Fruit fly (Drosophila melanogaster) whole organism, embryonic: ENCODE data around the gene brv3.

Experiments
- CG11093 ChIP-seq: fragments of 200-800 bp; sonication (Bioruptor generic); IDR thresholded peaks from 3 replicates; pipeline ENCODE4 v1.3.6; 2022; ENCODE audit warnings: missing biosample characterization, missing genetic modification characterization
- CG11456 ChIP-seq: fragments of 200-800 bp; sonication (Bioruptor generic); IDR thresholded peaks from 3 replicates; pipeline ENCODE4 v1.3.6; 2022; ENCODE audit warnings: missing biosample characterization, missing genetic modification characterization
- CG13775 ChIP-seq: fragments of 200-800 bp; sonication (Bioruptor generic); optimal IDR thresholded peaks from 3 replicates; lab custom pipeline; 2017; ENCODE audit warnings: missing biosample characterization, mild to moderate bottlenecking, missing genetic modification characterization
- CG14667 ChIP-seq: fragments of 200-800 bp; sonication (Bioruptor generic); IDR thresholded peaks from 2 replicates; pipeline ENCODE4 v1.3.6; 2022; ENCODE audit warnings: missing biosample characterization, missing genetic modification characterization
- CG15011 ChIP-seq: fragments of 200-800 bp; sonication (Bioruptor generic); optimal IDR thresholded peaks from 3 replicates; lab custom pipeline; 2018; ENCODE audit warnings: missing biosample characterization, mild to moderate bottlenecking, missing genetic modification characterization
- CG15269 ChIP-seq: fragments of 200-800 bp; sonication (Bioruptor generic); optimal IDR thresholded peaks from 2 replicates; lab custom pipeline; 2018; ENCODE audit warnings: missing biosample characterization, mild to moderate bottlenecking, missing genetic modification characterization, moderate library complexity
- CG17361 ChIP-seq: fragments of 200-800 bp; sonication (Bioruptor generic); IDR thresholded peaks from 3 replicates; pipeline ENCODE4 v1.3.6; 2022; ENCODE audit warnings: missing biosample characterization, missing genetic modification characterization
- CG17829 ChIP-seq: fragments of 200-800 bp; optimal IDR thresholded peaks from 2 replicates; lab custom pipeline; 2019; ENCODE audit warnings: missing biosample characterization, mild to moderate bottlenecking, missing genetic modification characterization, moderate library complexity
- CG18476 ChIP-seq: fragments of 200-800 bp; sonication (Bioruptor generic); optimal IDR thresholded peaks from 2 replicates; lab custom pipeline; 2016; ENCODE audit warnings: missing biosample characterization, mild to moderate bottlenecking, missing genetic modification characterization
- CG18619 ChIP-seq: fragments of 200-800 bp; sonication (Bioruptor generic); optimal IDR thresholded peaks from 3 replicates; lab custom pipeline; 2017; ENCODE audit warnings: missing biosample characterization, mild to moderate bottlenecking, missing genetic modification characterization
- CG31441 ChIP-seq: fragments of 200-800 bp; sonication (Bioruptor generic); IDR thresholded peaks from 2 replicates; pipeline ENCODE4 v1.3.6; 2022; ENCODE audit warnings: missing biosample characterization, missing genetic modification characterization
- CG3995 ChIP-seq: fragments of 200-800 bp; sonication (Bioruptor generic); optimal IDR thresholded peaks from 3 replicates; lab custom pipeline; 2016; ENCODE audit warnings: missing biosample characterization, missing genetic modification characterization
- CG6854 ChIP-seq: fragments of 200-800 bp; sonication (Bioruptor generic); optimal IDR thresholded peaks from 3 replicates; lab custom pipeline; 2017; ENCODE audit warnings: missing biosample characterization, mild to moderate bottlenecking, missing genetic modification characterization
- CG8089 ChIP-seq: fragments of 200-800 bp; sonication (Bioruptor generic); optimal IDR thresholded peaks from 3 replicates; lab custom pipeline; 2016; ENCODE audit warnings: missing biosample characterization, missing genetic modification characterization
- CG8924 ChIP-seq: fragments of 200-800 bp; optimal IDR thresholded peaks from 3 replicates; lab custom pipeline; 2019; ENCODE audit warnings: missing biosample characterization, mild to moderate bottlenecking, missing genetic modification characterization, moderate library complexity
- CG9797 ChIP-seq: fragments of 200-800 bp; sonication (Bioruptor generic); optimal IDR thresholded peaks from 3 replicates; lab custom pipeline; 2018; ENCODE audit warnings: missing biosample characterization, mild to moderate bottlenecking, missing genetic modification characterization
- CHES-1-like ChIP-seq: fragments of 200-800 bp; sonication (Bioruptor generic); optimal IDR thresholded peaks from 2 replicates; lab custom pipeline; 2016; ENCODE audit warnings: missing biosample characterization, missing genetic modification characterization
- CTCF ChIP-seq: fragments of 200-800 bp; sonication (Bioruptor generic); optimal IDR thresholded peaks from 2 replicates; lab custom pipeline; 2017; ENCODE audit warnings: missing biosample characterization, mild to moderate bottlenecking, missing genetic modification characterization, moderate library complexity
- D19B ChIP-seq: fragments of 200-800 bp; sonication (Bioruptor generic); optimal IDR thresholded peaks from 2 replicates; lab custom pipeline; 2017; ENCODE audit warnings: missing biosample characterization, mild to moderate bottlenecking, missing genetic modification characterization
- Fer1 ChIP-seq: fragments of 200-800 bp; sonication (Bioruptor generic); optimal IDR thresholded peaks from 2 replicates; lab custom pipeline; 2017; ENCODE audit warnings: missing biosample characterization, mild to moderate bottlenecking, missing genetic modification characterization
- Fer3 ChIP-seq: fragments of 200-800 bp; sonication (Bioruptor generic); optimal IDR thresholded peaks from 2 replicates; lab custom pipeline; 2018; ENCODE audit warnings: missing biosample characterization, mild to moderate bottlenecking, missing genetic modification characterization, moderate library complexity
- HHEX ChIP-seq: fragments of 200-800 bp; sonication (Bioruptor generic); optimal IDR thresholded peaks from 3 replicates; lab custom pipeline; 2017; ENCODE audit warnings: missing biosample characterization, mild to moderate bottlenecking, missing genetic modification characterization, missing genetic modification reagents
- Kr ChIP-seq: fragments of 200-800 bp; sonication (Bioruptor generic); optimal IDR thresholded peaks from 2 replicates; lab custom pipeline; 2017; ENCODE audit warnings: missing biosample characterization, mild to moderate bottlenecking, missing genetic modification characterization
- Lpt ChIP-seq: fragments of >200 bp; optimal IDR thresholded peaks from 2 replicates; lab custom pipeline; 2018; ENCODE audit warnings: missing biosample characterization, missing genetic modification characterization
- Mrtf ChIP-seq: fragments of 200-800 bp; sonication (Bioruptor generic); IDR thresholded peaks from 3 replicates; pipeline ENCODE4 v1.3.6; 2022; ENCODE audit warnings: missing biosample characterization, missing genetic modification characterization
- Nf-YC ChIP-seq: fragments of 200-800 bp; optimal IDR thresholded peaks from 3 replicates; lab custom pipeline; 2019; ENCODE audit warnings: missing biosample characterization, mild to moderate bottlenecking, missing genetic modification characterization, moderate library complexity
- Oli ChIP-seq: fragments of 200-800 bp; sonication (Bioruptor generic); optimal IDR thresholded peaks from 2 replicates; lab custom pipeline; 2018; ENCODE audit warnings: missing biosample characterization, mild to moderate bottlenecking, missing genetic modification characterization, moderate library complexity
- Ptx1 ChIP-seq: fragments of 200-800 bp; sonication (Bioruptor generic); IDR thresholded peaks from 2 replicates; pipeline ENCODE4 v1.3.6; 2022; ENCODE audit warnings: missing biosample characterization, missing genetic modification characterization
- Scr ChIP-seq: fragments of 200-800 bp; sonication (Bioruptor generic); IDR thresholded peaks from 2 replicates; pipeline ENCODE4 v1.3.6; 2022; ENCODE audit warnings: missing biosample characterization, missing genetic modification characterization; ENCODE audit not compliant: partially characterized antibody
- Sox102F ChIP-seq: fragments of 200-800 bp; sonication (Bioruptor generic); optimal IDR thresholded peaks from 2 replicates; lab custom pipeline; 2018; ENCODE audit warnings: missing biosample characterization, mild to moderate bottlenecking, missing genetic modification characterization, moderate library complexity
- Taf1 ChIP-seq: fragments of 200-800 bp; sonication (Bioruptor generic); IDR thresholded peaks from 2 replicates; pipeline ENCODE4 v1.3.6; 2022; ENCODE audit warnings: missing biosample characterization, missing genetic modification characterization
- Trl ChIP-seq, 3 experiments: fragments of >200 bp in 2 of 3; fragments of 200-800 bp in 1 of 3; sonication (Bioruptor generic) in 1 of 3; optimal IDR thresholded peaks; 2 replicates in 1 of 3; 3 replicates in 2 of 3; lab custom pipeline; 2016 to 2017; ENCODE audit warnings: missing biosample characterization in 1 of 3, missing genetic modification characterization in 1 of 3
- Usf ChIP-seq: fragments of 200-800 bp; sonication (Bioruptor generic); optimal IDR thresholded peaks from 2 replicates; lab custom pipeline; 2017; ENCODE audit warnings: missing genotype, missing biosample characterization, missing genetic modification characterization
- Xbp1 ChIP-seq: fragments of 200-800 bp; sonication (Bioruptor generic); optimal IDR thresholded peaks from 3 replicates; lab custom pipeline; 2016; ENCODE audit warnings: missing biosample characterization, mild to moderate bottlenecking, missing genetic modification characterization
- ara ChIP-seq: fragments of 200-800 bp; sonication (Bioruptor generic); IDR thresholded peaks from 2 replicates; pipeline ENCODE4 v1.3.6; 2022; ENCODE audit warnings: missing biosample characterization, missing genetic modification characterization
- br ChIP-seq: fragments of >200 bp; optimal IDR thresholded peaks from 2 replicates; lab custom pipeline; 2017
- cad ChIP-seq: fragments of >200 bp; optimal IDR thresholded peaks from 2 replicates; lab custom pipeline; 2017; ENCODE audit warnings: missing biosample characterization, missing genetic modification characterization
- cas ChIP-seq: fragments of 200-800 bp; sonication (Bioruptor generic); IDR thresholded peaks from 2 replicates; pipeline ENCODE4 v1.3.6; 2022; ENCODE audit warnings: missing biosample characterization, missing genetic modification characterization
- caup ChIP-seq: fragments of 200-800 bp; sonication (Bioruptor generic); optimal IDR thresholded peaks from 3 replicates; lab custom pipeline; 2017; ENCODE audit warnings: missing biosample characterization, mild to moderate bottlenecking, missing genetic modification characterization, moderate library complexity; ENCODE audit not compliant: severe bottlenecking
- cwo ChIP-seq: fragments of 200-800 bp; sonication (Bioruptor generic); optimal IDR thresholded peaks from 3 replicates; lab custom pipeline; 2017; ENCODE audit warnings: missing biosample characterization, missing genetic modification characterization, mild to moderate bottlenecking, moderate library complexity, missing genetic modification reagents
- dmrt99B ChIP-seq: fragments of 200-800 bp; sonication (Bioruptor generic); optimal IDR thresholded peaks from 2 replicates; lab custom pipeline; 2018; ENCODE audit warnings: missing biosample characterization, mild to moderate bottlenecking, missing genetic modification characterization, moderate library complexity
- en ChIP-seq: fragments of 200-800 bp; sonication (Bioruptor generic); optimal IDR thresholded peaks from 2 replicates; lab custom pipeline; 2016; ENCODE audit warnings: missing biosample characterization, missing genetic modification characterization
- grn ChIP-seq: fragments of 200-800 bp; sonication (Bioruptor generic); optimal IDR thresholded peaks from 3 replicates; lab custom pipeline; 2017; ENCODE audit warnings: missing biosample characterization, missing genetic modification characterization
- hkb ChIP-seq, 2 experiments: fragments of 200-800 bp in 1 of 2; fragments of >200 bp in 1 of 2; sonication (Bioruptor generic) in 1 of 2; IDR thresholded peaks in 1 of 2; optimal IDR thresholded peaks in 1 of 2; 2 replicates each; pipeline versions ENCODE4 v1.3.6 to Lab custom; 2017 to 2022; ENCODE audit warnings: missing biosample characterization in 1 of 2, missing genetic modification characterization in 1 of 2
- lilli ChIP-seq: fragments of 200-800 bp; sonication (Bioruptor generic); optimal IDR thresholded peaks from 3 replicates; lab custom pipeline; 2016; ENCODE audit warnings: missing biosample characterization, missing genetic modification characterization
- pan ChIP-seq, 4 experiments: fragments of >200 bp in 3 of 4; fragments of 200-800 bp in 1 of 4; sonication (Bioruptor generic) in 1 of 4; optimal IDR thresholded peaks in 3 of 4; IDR thresholded peaks in 1 of 4; 2 replicates each; pipeline versions ENCODE4 v1.3.6 to Lab custom; 2017 to 2022; ENCODE audit warnings: missing biosample characterization in 2 of 4, missing genetic modification characterization in 2 of 4, mixed read lengths in 1 of 4
- pnt ChIP-seq: fragments of 200-800 bp; sonication (Bioruptor generic); optimal IDR thresholded peaks from 3 replicates; lab custom pipeline; 2016; ENCODE audit warnings: missing biosample characterization, missing genetic modification characterization
- ranshi ChIP-seq: fragments of 200-800 bp; sonication (Bioruptor generic); IDR thresholded peaks from 2 replicates; pipeline ENCODE4 v1.3.6; 2022; ENCODE audit warnings: missing biosample characterization, missing genetic modification characterization
- seq ChIP-seq: fragments of 200-800 bp; sonication (Bioruptor generic); IDR thresholded peaks from 2 replicates; pipeline ENCODE4 v1.3.6; 2022; ENCODE audit warnings: missing biosample characterization, missing genetic modification characterization
- zf30C ChIP-seq: fragments of 200-800 bp; sonication (Bioruptor generic); optimal IDR thresholded peaks from 3 replicates; lab custom pipeline; 2018; ENCODE audit warnings: missing biosample characterization, mild to moderate bottlenecking, missing genetic modification characterization
- zfh1 ChIP-seq: fragments of 200-800 bp; sonication (Bioruptor generic); IDR thresholded peaks from 3 replicates; pipeline ENCODE4 v1.3.6; 2022; ENCODE audit warnings: missing biosample characterization, missing genetic modification characterization

brv3 gene

DNA sequence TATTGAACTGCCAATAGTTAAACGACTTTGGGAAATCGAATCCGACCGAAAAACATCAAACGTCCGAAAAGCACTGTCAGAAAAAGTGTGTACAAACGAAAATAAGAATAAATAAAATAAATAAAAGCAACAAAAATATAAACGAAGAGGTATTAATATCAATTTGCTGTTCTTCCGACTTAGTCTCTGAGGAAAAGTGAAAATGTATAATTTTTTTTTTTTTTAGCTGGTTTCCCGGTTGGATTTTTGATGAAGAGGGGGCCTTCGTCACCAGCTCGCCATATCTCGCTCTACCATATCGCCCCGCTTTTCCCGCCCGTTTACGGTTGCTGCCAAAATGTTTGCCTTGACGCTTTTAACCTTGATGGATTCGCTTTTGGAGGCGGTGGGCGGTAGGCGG, 14.3 kb upstream of the brv3 start (continued):
- TF ChIP-seq pnt (GFP tag; lab: Kevin White, UChicago), result no peak
- TF ChIP-seq cad (GFP tag; lab: Kevin White, UChicago), result no peak
- no peak for TF ChIP-seq CG8924
- no peak for TF ChIP-seq HHEX
- TF ChIP-seq Xbp1, result peak; percentile 8
- TF ChIP-seq Lpt (GFP tag; lab: Kevin White, UChicago), result no peak
- no peak for TF ChIP-seq CG18476
- TF ChIP-seq Fer1 (GFP tag; lab: Kevin White, UChicago), result peak; percentile 33
- TF ChIP-seq zfh1 (GFP tag; lab: Robert Waterston, UW), result no peak
- TF ChIP-seq en (GFP tag; lab: Kevin White, UChicago), result no peak
- TF ChIP-seq CG31441 (GFP tag; lab: Robert Waterston, UW), result no peak
- TF ChIP-seq Trl (optimal IDR thresholded peaks at IDR 0.05; lab: Kevin White, UChicago), result no peak
- no peak for TF ChIP-seq Trl (GFP tag; optimal IDR thresholded peaks at IDR 0.05; lab: Kevin White, UChicago)
- TF ChIP-seq Mrtf, result no peak
- TF ChIP-seq CG18619, result no peak
- no peak for TF ChIP-seq D19B (GFP tag; lab: Kevin White, UChicago)
- no peak for TF ChIP-seq CG11093 (GFP tag; lab: Robert Waterston, UW)
- TF ChIP-seq zf30C (GFP tag; lab: Kevin White, UChicago), result no peak
- TF ChIP-seq Taf1 (GFP tag; lab: Robert Waterston, UW), result no peak
- 0 out of 3 replicates have a peak, but pooled peaks have one; percentile 33 for TF ChIP-seq CG11456 (GFP tag; lab: Robert Waterston, UW)
- TF ChIP-seq br (lab: Kevin White, UChicago), result no peak
- TF ChIP-seq cwo (GFP tag; lab: Kevin White, UChicago), result no peak
- no peak for TF ChIP-seq caup (GFP tag; lab: Kevin White, UChicago)
- peak; percentile 25 for TF ChIP-seq Sox102F (GFP tag; lab: Kevin White, UChicago)
- no peak for TF ChIP-seq pan (optimal IDR thresholded peaks at IDR 0.05; lab: Kevin White, UChicago)
- TF ChIP-seq pan (GFP tag; optimal IDR thresholded peaks at IDR 0.05 in 1 of 2, IDR thresholded peaks at IDR 0.05 in 1 of 2), result peak in 1 of 2 experiments; percentile 28
- no peak for TF ChIP-seq hkb (optimal IDR thresholded peaks at IDR 0.05; lab: Kevin White, UChicago)
- peak; percentile 52 for TF ChIP-seq hkb (GFP tag; IDR thresholded peaks at IDR 0.05; lab: Robert Waterston, UW)
- no peak for TF ChIP-seq CG17361 (GFP tag; lab: Robert Waterston, UW)
- no peak for TF ChIP-seq CG15011 (GFP tag; lab: Kevin White, UChicago)
- peak; percentile 24; the same call in 1 of the 2 replicates for TF ChIP-seq Ptx1 (GFP tag; lab: Robert Waterston, UW)
- TF ChIP-seq grn, result no peak
- no peak for TF ChIP-seq CG17829 (tag; lab: Kevin White, UChicago)
- TF ChIP-seq CG15269 (tag; lab: Kevin White, UChicago), result peak; percentile 11
- TF ChIP-seq Usf, result no peak
- TF ChIP-seq CG14667 (GFP tag; lab: Robert Waterston, UW), result no peak
- no peak for TF ChIP-seq cas (GFP tag; lab: Robert Waterston, UW)
- no peak for TF ChIP-seq Kr (GFP tag; lab: Kevin White, UChicago)
- no peak for TF ChIP-seq ranshi (GFP tag; lab: Robert Waterston, UW)
- TF ChIP-seq CG6854 (GFP tag; lab: Kevin White, UChicago), result no peak
- TF ChIP-seq CG3995 (GFP tag; lab: Kevin White, UChicago), result no peak
- no peak for TF ChIP-seq ara (GFP tag; lab: Robert Waterston, UW)
- no peak for TF ChIP-seq CTCF (GFP tag; lab: Kevin White, UChicago)
- no peak for TF ChIP-seq CG8089 (GFP tag; lab: Kevin White, UChicago)
- peak; percentile 6 for TF ChIP-seq lilli (GFP tag; lab: Kevin White, UChicago)
- TF ChIP-seq dmrt99B, result peak; percentile 18
- TF ChIP-seq Scr (GFP tag; lab: Robert Waterston, UW), result no peak
- no peak for TF ChIP-seq Nf-YC (tag; lab: Kevin White, UChicago)
- TF ChIP-seq CHES-1-like, result no peak
- TF ChIP-seq seq (GFP tag; lab: Robert Waterston, UW), result no peak
- no peak for TF ChIP-seq Oli (tag; lab: Kevin White, UChicago)
- no peak for TF ChIP-seq CG9797
- peak; percentile 2 for TF ChIP-seq Fer3 (tag; lab: Kevin White, UChicago)
- TF ChIP-seq CG13775 (GFP tag; lab: Kevin White, UChicago), result peak; percentile 4
